Worm (Caenorhabditis elegans): Measurements from ENCODE around the gene K09F6.7.

- no peak for TF ChIP-seq W03F9.2 (tag; optimal IDR thresholded peaks at IDR 0.05)
- TF ChIP-seq dao-5 (tag; optimal IDR thresholded peaks at IDR 0.05): no peak
- no peak for TF ChIP-seq him-1 (tag; optimal IDR thresholded peaks at IDR 0.05)
Measured at ce11 chrII:2340974-2341373, 49.0 kb upstream of the K09F6.7 start.
